Worm (Caenorhabditis elegans): ENCODE data around the gene Y46E12BL.2.

DNA sequence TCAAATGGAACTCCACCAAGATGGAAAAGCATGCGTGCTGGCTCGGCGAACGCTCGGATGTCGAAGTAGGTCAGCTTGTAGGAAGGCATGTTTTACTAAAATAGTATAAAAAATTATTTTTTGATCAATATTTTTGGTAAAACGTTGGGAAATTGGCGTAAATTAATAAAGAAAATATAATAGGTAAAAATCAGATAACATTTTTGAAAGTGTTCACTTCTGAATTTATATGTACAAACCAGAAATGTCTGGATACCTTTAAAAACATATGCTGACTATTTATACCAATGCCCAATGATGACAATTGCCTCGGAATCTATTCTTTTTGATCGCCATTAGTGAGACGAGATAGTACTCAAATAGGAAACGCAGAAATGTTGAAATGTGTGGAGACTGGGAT is 47.5 kb upstream of the Y46E12BL.2 start, which contains the start of gene gst-35:
- no peak for TF ChIP-seq ztf-11 (tag; optimal IDR thresholded peaks at IDR 0.05)
- TF ChIP-seq unc-62 (GFP tag; optimal IDR thresholded peaks at IDR 0.05) = no peak
- no peak for TF ChIP-seq pha-4 (tag; optimal IDR thresholded peaks at IDR 0.05)
- no peak for TF ChIP-seq zag-1 (tag; optimal IDR thresholded peaks at IDR 0.05)
- no peak for TF ChIP-seq tbx-2 (tag; optimal IDR thresholded peaks at IDR 0.05)
- TF ChIP-seq nhr-77 (tag; optimal IDR thresholded peaks at IDR 0.05) = no peak

Data from whole organism, L3 larva.